Worm (Caenorhabditis elegans) whole organism, young adult: ENCODE results near the gene tnt-3.
A peak's percentile ranks its signal among the peaks of the same experiment; 100 is the strongest.

Experiments
- C06A6.2 ChIP-seq: fragments of 200-800 bp; sonication (Bioruptor generic); conservative IDR thresholded peaks from 2 replicates; pipeline ENCODE4 v1.3.6; 2022; ENCODE audit warnings: missing genetic modification characterization, missing compliant biosample characterization
- F23B12.7 ChIP-seq: sonication (generic microtip); optimal IDR thresholded peaks from 2 replicates; lab custom pipeline; 2017; ENCODE audit warnings: missing genetic modification characterization, mild to moderate bottlenecking, missing compliant biosample characterization, antibody characterized with exemption, moderate library complexity; ENCODE audit not compliant: insufficient read depth
- F33H1.4 ChIP-seq: fragments of 200-800 bp; sonication (Bioruptor generic); IDR thresholded peaks from 2 replicates; pipeline ENCODE4 v1.3.6; 2022; ENCODE audit warnings: missing genetic modification reagents, missing genetic modification characterization, missing compliant biosample characterization
- chd-7 ChIP-seq: sonication (generic microtip); optimal IDR thresholded peaks from 2 replicates; lab custom pipeline; 2016; ENCODE audit warnings: mild to moderate bottlenecking, missing genetic modification characterization, moderate library complexity, missing compliant biosample characterization
- him-1 ChIP-seq: sonication (generic microtip); optimal IDR thresholded peaks from 2 replicates; lab custom pipeline; 2016; ENCODE audit warnings: missing genotype, missing genetic modification reagents, missing genetic modification characterization, missing compliant biosample characterization
- lin-35 ChIP-seq, 3 experiments: fragments of 150-350 bp in 2 of 3; sonication (generic microtip) in 1 of 3; optimal IDR thresholded peaks; 2 replicates each; lab custom pipeline; 2014 to 2018; ENCODE audit warnings: missing biosample characterization in 3 of 3, missing genetic modification characterization in 3 of 3, missing genetic modification reagents in 3 of 3
- snpc-4 ChIP-seq, 5 experiments: fragments of 150-350 bp in 1 of 5; sonication (generic microtip) in 4 of 5; optimal IDR thresholded peaks; 2 replicates each; lab custom pipeline; 2014 to 2018; ENCODE audit warnings: missing genetic modification characterization in 5 of 5, missing biosample characterization in 3 of 5, antibody characterized with exemption in 2 of 5, mild to moderate bottlenecking in 2 of 5, missing compliant biosample characterization in 2 of 5, missing genotype in 2 of 5, moderate library complexity in 2 of 5, missing genetic modification reagents in 1 of 5
- tlf-1 ChIP-seq: fragments of 200-800 bp; sonication (Bioruptor generic); optimal IDR thresholded peaks from 2 replicates; lab custom pipeline; 2018; ENCODE audit warnings: mild to moderate bottlenecking, missing genetic modification characterization, missing compliant biosample characterization
- ztf-3 ChIP-seq: fragments of 200-800 bp; sonication (Bioruptor generic); optimal IDR thresholded peaks from 2 replicates; lab custom pipeline; 2018; ENCODE audit warnings: mild to moderate bottlenecking, missing genetic modification characterization, missing compliant biosample characterization

- TF ChIP-seq C06A6.2 (0 out of 2 replicates have a peak, but pooled peaks have one; percentile 8), him-1 (tag; lab: Kevin White, UChicago) (no peak), F33H1.4 (GFP tag; lab: Robert Waterston, UW) (no peak), tlf-1 (GFP tag; lab: Kevin White, UChicago) (no peak), chd-7 (tag; lab: Kevin White, UChicago) (peak; percentile 9), ztf-3 (GFP tag; lab: Kevin White, UChicago) (no peak), lin-35 (GFP tag; optimal IDR thresholded peaks at IDR 0.05; lab: Kevin White, UChicago) (no peak), F23B12.7 (no peak), snpc-4 (GFP tag; optimal IDR thresholded peaks at IDR 0.05; lab: Kevin White, UChicago) (no peak), snpc-4 (tag; optimal IDR thresholded peaks at IDR 0.05; lab: Kevin White, UChicago) (no peak)
Observed at ce11 chrX:7956449-7956848, 11.6 kb upstream of the tnt-3 start.
